Worm (Caenorhabditis elegans) whole organism, young adult: ENCODE data around the gene T06C12.12.

Experiments
- ama-1 ChIP-seq, 3 experiments: fragments of 150-350 bp in 1 of 3; sonication (generic microtip) in 2 of 3; optimal IDR thresholded peaks; 2 replicates each; lab custom pipeline; 2014 to 2018; ENCODE audit warnings: missing biosample characterization in 2 of 3, missing genetic modification characterization in 2 of 3, missing genetic modification reagents in 2 of 3
- bed-2 ChIP-seq: fragments of 200-800 bp; sonication (Bioruptor generic); IDR thresholded peaks from 2 replicates; pipeline ENCODE4 v1.3.6; 2022; ENCODE audit warnings: missing genetic modification reagents, missing genetic modification characterization, missing compliant biosample characterization
- efl-1 ChIP-seq: fragments of 150-350 bp; optimal IDR thresholded peaks from 2 replicates; lab custom pipeline; 2014; ENCODE audit warnings: missing biosample characterization, missing genetic modification reagents, missing genetic modification characterization
- fkh-3 ChIP-seq: sonication (generic microtip); optimal IDR thresholded peaks from 2 replicates; lab custom pipeline; 2016; ENCODE audit warnings: mild to moderate bottlenecking, missing genetic modification characterization, missing compliant biosample characterization
- lin-35 ChIP-seq, 3 experiments: fragments of 150-350 bp in 2 of 3; sonication (generic microtip) in 1 of 3; optimal IDR thresholded peaks; 2 replicates each; lab custom pipeline; 2014 to 2018; ENCODE audit warnings: missing biosample characterization in 3 of 3, missing genetic modification characterization in 3 of 3, missing genetic modification reagents in 3 of 3
- nfyb-1 ChIP-seq: fragments of 200-800 bp; sonication (Bioruptor generic); IDR thresholded peaks from 2 replicates; pipeline ENCODE4 v1.3.6; 2022; ENCODE audit warnings: missing genetic modification reagents, missing genetic modification characterization, missing compliant biosample characterization
- unc-62 ChIP-seq: fragments of 150-350 bp; optimal IDR thresholded peaks from 2 replicates; lab custom pipeline; 2014; ENCODE audit warnings: missing biosample characterization, missing genetic modification reagents, missing genetic modification characterization
- zim-3 ChIP-seq: sonication (generic microtip); optimal IDR thresholded peaks from 2 replicates; lab custom pipeline; 2017; ENCODE audit warnings: mild to moderate bottlenecking, missing genetic modification characterization, moderate library complexity, missing compliant biosample characterization

- no peak for TF ChIP-seq ama-1 (optimal IDR thresholded peaks at IDR 0.05; lab: Kevin White, UChicago)
- no peak for TF ChIP-seq ama-1 (GFP tag; optimal IDR thresholded peaks at IDR 0.05; lab: Kevin White, UChicago)
- no peak for TF ChIP-seq lin-35 (GFP tag; optimal IDR thresholded peaks at IDR 0.05; lab: Kevin White, UChicago)
- TF ChIP-seq zim-3: no peak
- TF ChIP-seq bed-2 (GFP tag; lab: Robert Waterston, UW): no peak
- no peak for TF ChIP-seq unc-62 (GFP tag; lab: Kevin White, UChicago)
- TF ChIP-seq fkh-3 (tag; lab: Kevin White, UChicago): no peak
- no peak for TF ChIP-seq nfyb-1 (GFP tag; lab: Robert Waterston, UW)
- no peak for TF ChIP-seq efl-1
These were observed 1.7 kb upstream of the T06C12.12 start for ce11 chrV:15890115-15890514.
